Fruit fly (Drosophila melanogaster) S2 (cell line): ENCODE results near the gene CG1628.

Experiments used
- CG8478 ChIP-seq: fragments of >200 bp; optimal IDR thresholded peaks from 2 replicates; lab custom pipeline; 2018
- CTCF ChIP-seq, 2 experiments: fragments of >200 bp; optimal IDR thresholded peaks; 2 replicates each; lab custom pipeline; 2018

DNA sequence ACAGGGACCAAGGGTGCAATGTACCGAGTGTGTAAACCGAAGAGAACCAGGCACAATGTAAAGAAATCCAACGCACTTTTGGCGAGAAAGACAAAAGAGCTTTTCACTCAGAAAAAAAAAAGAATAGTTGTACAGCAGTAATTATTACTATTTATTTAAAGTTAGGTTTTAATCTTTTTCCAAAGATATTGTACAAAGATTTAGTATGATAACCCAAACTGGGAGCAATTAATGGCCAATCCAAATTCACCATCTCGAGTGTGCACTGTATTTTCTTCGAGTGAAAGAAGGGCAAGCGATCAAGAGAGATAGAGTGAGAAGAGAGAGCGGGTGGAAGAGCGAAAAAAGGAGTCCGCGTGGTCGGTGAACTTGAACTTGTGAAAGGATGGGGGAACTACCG, 18.1 kb downstream of the CG1628 start:
- TF ChIP-seq CG8478 (no peak), CTCF (optimal IDR thresholded peaks at IDR 0.05; lab: Kevin White, UChicago) (no peak)
